Fruit fly (Drosophila melanogaster): ENCODE data around the gene Sf3b1.

Sf3b1 gene

dm6 chr2L:601848-602247, 33.7 kb downstream of the Sf3b1 start:
- TF ChIP-seq Sin3A (optimal IDR thresholded peaks at IDR 0.05) (no peak), h (optimal IDR thresholded peaks at IDR 0.05) (no peak), insv (optimal IDR thresholded peaks at IDR 0.05) (no peak), ttk (optimal IDR thresholded peaks at IDR 0.05) (no peak), Myc (optimal IDR thresholded peaks at IDR 0.05) (no peak), psq (optimal IDR thresholded peaks at IDR 0.05) (no peak)

dm6 chr2L:602439-602879, 34.3 kb downstream of the Sf3b1 start, which contains the start of gene CG13689:
Gene CG13689 (plus strand): TSS chr2L:602813.
- no peak for TF ChIP-seq insv (optimal IDR thresholded peaks at IDR 0.05)
- no peak for TF ChIP-seq Sin3A (optimal IDR thresholded peaks at IDR 0.05)
- no peak for TF ChIP-seq psq (optimal IDR thresholded peaks at IDR 0.05)
- TF ChIP-seq Myc (optimal IDR thresholded peaks at IDR 0.05) = no peak
- no peak for TF ChIP-seq ttk (optimal IDR thresholded peaks at IDR 0.05)
- TF ChIP-seq h (optimal IDR thresholded peaks at IDR 0.05) = no peak

dm6 chr2L:604060-604459, 35.9 kb downstream of the Sf3b1 start:
- no peak for TF ChIP-seq psq (optimal IDR thresholded peaks at IDR 0.05)
- TF ChIP-seq Myc (optimal IDR thresholded peaks at IDR 0.05) = no peak
- no peak for TF ChIP-seq h (optimal IDR thresholded peaks at IDR 0.05)
- no peak for TF ChIP-seq ttk (optimal IDR thresholded peaks at IDR 0.05)
- TF ChIP-seq insv (optimal IDR thresholded peaks at IDR 0.05) = no peak
- no peak for TF ChIP-seq Sin3A (optimal IDR thresholded peaks at IDR 0.05)

DNA sequence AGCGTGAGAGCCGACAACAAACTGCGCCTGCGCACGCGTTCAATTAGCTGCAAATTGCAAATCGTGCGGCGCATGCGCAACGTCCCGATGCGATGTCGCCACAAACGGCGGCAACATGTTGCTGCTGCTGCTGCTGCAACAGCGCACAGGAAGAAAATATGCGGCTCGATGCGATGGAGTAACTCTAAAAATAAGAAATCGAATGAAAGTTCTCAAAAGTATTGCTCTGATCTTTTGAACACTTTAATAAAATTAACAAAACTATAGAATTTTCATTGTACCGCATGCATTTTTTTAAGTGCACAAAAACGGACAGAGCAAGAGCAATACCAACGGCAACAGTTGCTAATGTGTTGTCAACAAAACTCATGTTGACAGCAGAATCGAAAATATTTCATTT, 38.0 kb downstream of the Sf3b1 start:
- TF ChIP-seq insv (optimal IDR thresholded peaks at IDR 0.05) (no peak), Sin3A (optimal IDR thresholded peaks at IDR 0.05) (no peak), h (optimal IDR thresholded peaks at IDR 0.05) (no peak), psq (optimal IDR thresholded peaks at IDR 0.05) (no peak), Myc (optimal IDR thresholded peaks at IDR 0.05) (no peak), ttk (optimal IDR thresholded peaks at IDR 0.05) (no peak)

- TF ChIP-seq h (optimal IDR thresholded peaks at IDR 0.05) (no peak), insv (optimal IDR thresholded peaks at IDR 0.05) (no peak)
Observed at dm6 chr2L:606952-607351, 38.8 kb downstream of the Sf3b1 start.

- TF ChIP-seq h (optimal IDR thresholded peaks at IDR 0.05) = no peak
- no peak for TF ChIP-seq Sin3A (optimal IDR thresholded peaks at IDR 0.05)
- TF ChIP-seq psq (optimal IDR thresholded peaks at IDR 0.05) = no peak
- TF ChIP-seq Myc (optimal IDR thresholded peaks at IDR 0.05) = no peak
- TF ChIP-seq insv (optimal IDR thresholded peaks at IDR 0.05) = no peak
- no peak for TF ChIP-seq ttk (optimal IDR thresholded peaks at IDR 0.05)
Observed at dm6 chr2L:608143-608542, 40.0 kb downstream of the Sf3b1 start.

DNA sequence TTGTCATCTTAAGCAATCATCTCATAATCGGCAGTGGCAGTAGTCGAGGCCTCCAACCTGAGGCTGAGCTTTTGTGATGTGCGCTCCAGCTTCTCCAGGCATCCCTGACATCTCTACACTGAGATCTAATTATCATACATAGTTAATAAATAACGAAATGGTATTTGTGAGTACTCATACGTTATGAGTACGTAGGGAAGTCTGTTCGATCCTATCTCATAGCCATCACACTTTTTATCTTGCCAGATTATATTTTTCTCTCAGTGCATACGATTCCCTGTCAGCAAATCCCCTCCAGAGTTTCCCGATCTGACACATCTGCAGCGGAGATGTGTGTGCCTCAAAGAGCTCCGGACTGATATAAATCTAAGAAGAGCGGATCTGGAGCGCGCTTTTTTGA, 41.4 kb downstream of the Sf3b1 start:
- TF ChIP-seq ttk (optimal IDR thresholded peaks at IDR 0.05) (no peak), Myc (optimal IDR thresholded peaks at IDR 0.05) (no peak)

dm6 chr2L:612778-613177, 44.6 kb downstream of the Sf3b1 start:
- TF ChIP-seq Myc (optimal IDR thresholded peaks at IDR 0.05) (no peak), Sin3A (optimal IDR thresholded peaks at IDR 0.05) (no peak), ttk (optimal IDR thresholded peaks at IDR 0.05) (no peak), insv (optimal IDR thresholded peaks at IDR 0.05) (no peak), psq (optimal IDR thresholded peaks at IDR 0.05) (no peak), h (optimal IDR thresholded peaks at IDR 0.05) (no peak)

DNA sequence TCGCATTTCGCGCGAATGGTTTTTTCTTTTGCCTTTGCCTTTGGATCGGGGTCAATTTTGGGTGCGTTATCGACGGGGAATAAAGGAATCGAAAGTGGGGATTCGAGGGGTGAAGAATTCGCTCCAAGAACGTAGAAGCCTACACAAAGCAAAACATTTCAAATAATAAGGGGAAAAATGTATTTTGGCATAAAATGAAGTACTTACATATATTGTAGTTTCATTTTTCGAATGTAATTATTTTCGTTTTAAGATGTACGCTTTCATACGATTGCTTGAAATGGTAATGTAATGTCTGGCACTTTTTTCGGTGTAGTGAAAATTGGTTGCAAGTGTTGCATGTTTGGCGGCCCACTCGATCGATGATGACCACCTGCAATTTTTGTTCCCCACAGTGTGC, 46.9 kb downstream of the Sf3b1 start:
- TF ChIP-seq Myc (optimal IDR thresholded peaks at IDR 0.05) = no peak
- TF ChIP-seq psq (optimal IDR thresholded peaks at IDR 0.05) = no peak
- no peak for TF ChIP-seq ttk (optimal IDR thresholded peaks at IDR 0.05)
- TF ChIP-seq Sin3A (optimal IDR thresholded peaks at IDR 0.05) = no peak
- TF ChIP-seq h (optimal IDR thresholded peaks at IDR 0.05) = no peak
- no peak for TF ChIP-seq insv (optimal IDR thresholded peaks at IDR 0.05)

DNA sequence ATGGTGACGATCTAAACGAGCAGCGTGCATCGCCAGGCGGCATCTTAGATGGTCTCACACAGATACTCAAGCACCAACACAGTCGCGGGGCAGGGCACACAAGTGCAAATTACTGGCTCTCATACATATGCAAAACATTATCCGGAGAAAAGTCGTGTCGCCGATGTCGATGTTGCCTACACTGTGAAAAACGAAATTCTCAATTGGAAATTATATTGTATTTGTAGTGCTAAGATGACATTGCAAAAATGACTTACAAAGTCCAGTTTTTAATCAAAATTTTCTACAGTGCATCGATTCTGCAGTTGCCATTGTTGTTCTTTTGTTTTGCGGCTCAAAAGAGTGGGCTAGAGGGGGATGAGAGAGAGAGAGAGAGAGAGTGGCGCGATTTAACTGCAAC, 51.6 kb downstream of the Sf3b1 start:
- TF ChIP-seq psq (optimal IDR thresholded peaks at IDR 0.05) (no peak), ttk (optimal IDR thresholded peaks at IDR 0.05) (no peak), h (optimal IDR thresholded peaks at IDR 0.05) (no peak), Myc (optimal IDR thresholded peaks at IDR 0.05) (no peak), Sin3A (optimal IDR thresholded peaks at IDR 0.05) (no peak), insv (optimal IDR thresholded peaks at IDR 0.05) (no peak)

DNA sequence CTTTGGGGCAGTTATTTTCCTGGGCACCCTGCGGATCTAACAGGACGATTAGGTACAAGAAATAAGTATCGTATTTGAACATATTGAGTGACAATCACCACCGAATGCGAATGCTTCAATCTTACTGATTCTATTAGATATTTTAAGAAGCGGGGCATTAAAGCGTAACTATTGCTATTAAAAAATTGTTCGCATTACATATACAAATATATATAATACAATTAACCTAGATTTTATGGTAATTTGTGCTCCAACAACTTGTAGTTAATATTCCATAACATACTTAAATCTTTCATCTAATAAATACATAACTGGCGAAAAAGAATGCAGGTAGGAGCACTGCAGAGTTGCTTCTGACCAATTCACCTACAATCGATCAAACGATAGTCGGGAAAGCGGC, 53.0 kb downstream of the Sf3b1 start, which contains the start of gene lectin-21Cb:
TSS of gene lectin-21Cb (minus strand) at position 101 of the 400 bp plus-strand sequence.
- TF ChIP-seq Sin3A (optimal IDR thresholded peaks at IDR 0.05) = no peak
- no peak for TF ChIP-seq ttk (optimal IDR thresholded peaks at IDR 0.05)

Data from Kc167 (cell line).